Worm (Caenorhabditis elegans) whole organism, L1 larva: ENCODE data around the gene C14E2.3.

ENCODE experiments used
- C16A3.4 ChIP-seq: fragments of 150-350 bp; optimal IDR thresholded peaks from 2 replicates; lab custom pipeline; 2014; ENCODE audit warnings: missing biosample characterization, missing genetic modification characterization
- F16B12.6 ChIP-seq: fragments of 150-350 bp; optimal IDR thresholded peaks from 2 replicates; lab custom pipeline; 2014; ENCODE audit warnings: missing biosample characterization, missing genetic modification characterization
- alr-1 ChIP-seq: fragments of 200-800 bp; sonication (Bioruptor generic); optimal IDR thresholded peaks from 2 replicates; lab custom pipeline; 2018; ENCODE audit warnings: borderline replicate concordance, mild to moderate bottlenecking, missing genetic modification characterization, missing compliant biosample characterization
- ceh-63 ChIP-seq: fragments of 200-800 bp; sonication (Bioruptor generic); optimal IDR thresholded peaks from 2 replicates; lab custom pipeline; 2018; ENCODE audit warnings: mild to moderate bottlenecking, missing genetic modification characterization, missing compliant biosample characterization
- ceh-8 ChIP-seq: fragments of 200-800 bp; sonication (Bioruptor generic); optimal IDR thresholded peaks from 2 replicates; lab custom pipeline; 2018; ENCODE audit warnings: mild to moderate bottlenecking, missing genetic modification characterization, moderate library complexity, missing compliant biosample characterization
- ceh-82 ChIP-seq, 3 experiments: fragments of 150-350 bp in 1 of 3; sonication (generic microtip) in 2 of 3; optimal IDR thresholded peaks; 2 replicates each; lab custom pipeline; 2014 to 2017; ENCODE audit warnings: missing biosample characterization in 3 of 3, missing genetic modification characterization in 3 of 3
- dpl-1 ChIP-seq, 3 experiments: fragments of 150-350 bp in 2 of 3; sonication (generic microtip) in 1 of 3; optimal IDR thresholded peaks; 2 replicates each; lab custom pipeline; 2014 to 2017; ENCODE audit warnings: missing biosample characterization in 3 of 3, missing genetic modification characterization in 3 of 3, missing genetic modification reagents in 3 of 3
- dsc-1 ChIP-seq: sonication (generic microtip); optimal IDR thresholded peaks from 2 replicates; lab custom pipeline; 2016; ENCODE audit warnings: mild to moderate bottlenecking, missing genetic modification characterization, missing compliant biosample characterization
- efl-1 ChIP-seq, 4 experiments: fragments of 150-350 bp; optimal IDR thresholded peaks in 3 of 4; peaks in 1 of 4; 1 replicate in 1 of 4; 2 replicates in 3 of 4; lab custom pipeline; 2014; ENCODE audit warnings: missing biosample characterization in 2 of 4, missing genetic modification characterization in 2 of 4, missing genetic modification reagents in 2 of 4
- elt-3 ChIP-seq, 6 experiments: fragments of 150-350 bp in 1 of 6; sonication (generic microtip); optimal IDR thresholded peaks; 2 replicates each; lab custom pipeline; 2017 to 2018; ENCODE audit warnings: missing biosample characterization in 6 of 6, missing genetic modification characterization in 6 of 6, inconsistent platforms in 1 of 6
- ets-5 ChIP-seq: fragments of 200-800 bp; sonication (Bioruptor generic); IDR thresholded peaks from 2 replicates; pipeline ENCODE4 v1.3.6; 2022; ENCODE audit warnings: missing genetic modification characterization, missing compliant biosample characterization
- fkh-10 ChIP-seq: sonication (generic microtip); optimal IDR thresholded peaks from 2 replicates; lab custom pipeline; 2017; ENCODE audit warnings: missing biosample characterization, missing genetic modification reagents, missing genetic modification characterization
- fkh-8 ChIP-seq: sonication (generic microtip); optimal IDR thresholded peaks from 2 replicates; lab custom pipeline; 2016; ENCODE audit warnings: mild to moderate bottlenecking, missing genetic modification characterization, missing compliant biosample characterization
- irx-1 ChIP-seq: sonication (generic microtip); optimal IDR thresholded peaks from 2 replicates; lab custom pipeline; 2016; ENCODE audit warnings: missing genetic modification characterization, missing compliant biosample characterization
- jun-1 ChIP-seq: fragments of 150-350 bp; optimal IDR thresholded peaks from 2 replicates; lab custom pipeline; 2014; ENCODE audit warnings: missing biosample characterization, missing genetic modification reagents, missing genetic modification characterization
- lin-14 ChIP-seq: fragments of 200-800 bp; sonication (Bioruptor generic); optimal IDR thresholded peaks from 2 replicates; lab custom pipeline; 2018; ENCODE audit warnings: mild to moderate bottlenecking, missing genetic modification characterization, moderate library complexity, missing compliant biosample characterization
- lin-15B ChIP-seq: fragments of 150-350 bp; sonication (generic microtip); optimal IDR thresholded peaks from 3 replicates; lab custom pipeline; 2014; ENCODE audit warnings: missing biosample characterization, missing genetic modification characterization
- lin-35 ChIP-seq, 2 experiments: fragments of 150-350 bp; optimal IDR thresholded peaks; 2 replicates each; lab custom pipeline; 2014; ENCODE audit warnings: missing biosample characterization in 2 of 2, missing genetic modification characterization in 2 of 2, missing genetic modification reagents in 2 of 2
- lir-3 ChIP-seq: sonication (generic microtip); optimal IDR thresholded peaks from 2 replicates; lab custom pipeline; 2016; ENCODE audit warnings: mild to moderate bottlenecking, missing genetic modification characterization, moderate library complexity, missing compliant biosample characterization; ENCODE audit not compliant: poor library complexity
- lsy-2 ChIP-seq, 2 experiments: fragments of 150-350 bp; optimal IDR thresholded peaks; 2 replicates each; lab custom pipeline; 2014; ENCODE audit warnings: missing biosample characterization in 2 of 2, missing genetic modification characterization in 2 of 2
- mab-9 ChIP-seq: fragments of 200-800 bp; sonication (Bioruptor generic); IDR thresholded peaks from 2 replicates; pipeline ENCODE4 v1.3.6; 2022; ENCODE audit warnings: missing genetic modification reagents, missing genetic modification characterization, missing compliant biosample characterization
- mep-1 ChIP-seq: fragments of 150-350 bp; optimal IDR thresholded peaks from 2 replicates; lab custom pipeline; 2014; ENCODE audit warnings: missing biosample characterization, missing genetic modification characterization
- nhr-19 ChIP-seq: fragments of 200-800 bp; sonication (Bioruptor generic); conservative IDR thresholded peaks from 2 replicates; pipeline ENCODE4 v1.3.6; 2022; ENCODE audit warnings: missing genetic modification characterization, missing compliant biosample characterization
- nhr-20 ChIP-seq: sonication (generic microtip); optimal IDR thresholded peaks from 2 replicates; lab custom pipeline; 2016; ENCODE audit warnings: mild to moderate bottlenecking, missing genetic modification characterization, missing compliant biosample characterization
- nhr-28 ChIP-seq: fragments of 150-350 bp; optimal IDR thresholded peaks from 2 replicates; lab custom pipeline; 2014; ENCODE audit warnings: missing biosample characterization, missing genetic modification characterization
- nhr-47 ChIP-seq: sonication (generic microtip); optimal IDR thresholded peaks from 2 replicates; lab custom pipeline; 2016; ENCODE audit warnings: mild to moderate bottlenecking, missing genetic modification characterization, moderate library complexity, missing compliant biosample characterization
- nhr-71 ChIP-seq: sonication (generic microtip); optimal IDR thresholded peaks from 2 replicates; lab custom pipeline; 2016; ENCODE audit warnings: mild to moderate bottlenecking, missing genetic modification characterization, moderate library complexity, missing compliant biosample characterization
- nhr-76 ChIP-seq: sonication (generic microtip); optimal IDR thresholded peaks from 2 replicates; lab custom pipeline; 2017; ENCODE audit warnings: missing biosample characterization, missing genetic modification characterization
- nhr-84 ChIP-seq: sonication (generic microtip); optimal IDR thresholded peaks from 2 replicates; lab custom pipeline; 2017; ENCODE audit warnings: missing biosample characterization, missing genetic modification characterization
- nhr-85 ChIP-seq: sonication (generic microtip); peaks from one replicate; lab custom pipeline; 2016; ENCODE audit warnings: missing genetic modification characterization, inconsistent platforms, missing compliant biosample characterization
- nhr-90 ChIP-seq: sonication (generic microtip); optimal IDR thresholded peaks from 2 replicates; lab custom pipeline; 2016; ENCODE audit warnings: mild to moderate bottlenecking, missing genetic modification characterization, missing compliant biosample characterization; ENCODE audit not compliant: poor library complexity
- pag-3 ChIP-seq: sonication (generic microtip); optimal IDR thresholded peaks from 2 replicates; lab custom pipeline; 2017; ENCODE audit warnings: missing genetic modification characterization, mild to moderate bottlenecking, missing compliant biosample characterization, antibody characterized with exemption, borderline replicate concordance; ENCODE audit not compliant: insufficient read depth
- rnt-1 ChIP-seq: sonication (generic microtip); optimal IDR thresholded peaks from 2 replicates; lab custom pipeline; 2016; ENCODE audit warnings: mild to moderate bottlenecking, missing genetic modification characterization, moderate library complexity, missing compliant biosample characterization
- skn-1 ChIP-seq: fragments of 150-350 bp; optimal IDR thresholded peaks from 2 replicates; lab custom pipeline; 2014; ENCODE audit warnings: missing biosample characterization, missing genetic modification characterization
- snpc-4 ChIP-seq: fragments of 150-350 bp; optimal IDR thresholded peaks from 2 replicates; lab custom pipeline; 2014; ENCODE audit warnings: missing biosample characterization, missing genetic modification characterization
- snu-23 ChIP-seq: sonication (generic microtip); optimal IDR thresholded peaks from 2 replicates; lab custom pipeline; 2016; ENCODE audit warnings: missing genetic modification characterization, missing compliant biosample characterization
- sox-4 ChIP-seq: sonication (generic microtip); optimal IDR thresholded peaks from 2 replicates; lab custom pipeline; 2016; ENCODE audit warnings: missing genetic modification characterization, missing compliant biosample characterization
- swsn-7 ChIP-seq: sonication (generic microtip); optimal IDR thresholded peaks from 2 replicates; lab custom pipeline; 2016; ENCODE audit warnings: missing genetic modification characterization, missing compliant biosample characterization
- tbx-2 ChIP-seq: sonication (generic microtip); optimal IDR thresholded peaks from 2 replicates; lab custom pipeline; 2016; ENCODE audit warnings: missing genetic modification characterization, missing compliant biosample characterization
- tlp-1 ChIP-seq: fragments of 150-350 bp; optimal IDR thresholded peaks from 2 replicates; lab custom pipeline; 2014; ENCODE audit warnings: missing biosample characterization, missing genetic modification characterization
- unc-130 ChIP-seq: fragments of 150-350 bp; optimal IDR thresholded peaks from 2 replicates; lab custom pipeline; 2017; ENCODE audit warnings: missing biosample characterization, missing genetic modification characterization, inconsistent platforms
- unc-30 ChIP-seq: sonication (generic microtip); optimal IDR thresholded peaks from 2 replicates; lab custom pipeline; 2017; ENCODE audit warnings: missing biosample characterization, missing genetic modification characterization
- unc-62 ChIP-seq: fragments of 150-350 bp; optimal IDR thresholded peaks from 2 replicates; lab custom pipeline; 2014; ENCODE audit warnings: missing biosample characterization, missing genetic modification reagents, missing genetic modification characterization
- unc-98 ChIP-seq: fragments of 200-800 bp; sonication (Bioruptor generic); IDR thresholded peaks from 2 replicates; pipeline ENCODE4 v1.3.6; 2022; ENCODE audit warnings: missing genetic modification characterization, missing compliant biosample characterization
- vab-15 ChIP-seq: sonication (generic microtip); optimal IDR thresholded peaks from 2 replicates; lab custom pipeline; 2017; ENCODE audit warnings: missing genotype, mild to moderate bottlenecking, missing genetic modification characterization, missing compliant biosample characterization
- xbp-1 ChIP-seq: sonication (generic microtip); optimal IDR thresholded peaks from 2 replicates; lab custom pipeline; 2016; ENCODE audit warnings: missing genetic modification characterization, missing compliant biosample characterization
- zag-1 ChIP-seq: fragments of 150-350 bp; optimal IDR thresholded peaks from 2 replicates; lab custom pipeline; 2014; ENCODE audit warnings: missing biosample characterization, missing genetic modification characterization
- ztf-11 ChIP-seq, 2 experiments: sonication (generic microtip); optimal IDR thresholded peaks; 2 replicates each; lab custom pipeline; 2016 to 2017; ENCODE audit warnings: missing genetic modification characterization in 2 of 2, missing biosample characterization in 1 of 2, missing compliant biosample characterization in 1 of 2

C14E2.3 gene

DNA sequence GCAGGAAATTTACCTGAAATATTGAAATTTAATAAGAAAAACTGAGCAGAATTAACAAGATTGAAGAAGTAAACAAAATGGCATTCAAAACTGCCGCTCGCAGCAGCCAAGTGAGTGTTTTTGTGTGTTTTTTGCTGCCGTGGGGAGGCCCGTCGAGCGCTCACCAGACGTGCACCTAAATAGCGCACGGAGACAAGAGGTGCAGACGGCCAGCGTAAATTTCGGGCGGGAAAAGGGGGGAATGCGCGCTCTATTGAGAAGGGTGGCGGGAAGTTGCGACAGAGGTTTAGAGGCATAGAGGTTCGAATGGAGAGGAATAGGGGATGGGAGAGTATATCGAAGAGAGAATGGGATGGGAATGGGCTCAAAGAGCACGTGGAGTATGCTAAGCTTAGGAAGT is 44.8 kb upstream of the C14E2.3 start, which contains the start of gene ceh-39 (continued):
- TF ChIP-seq snu-23 (GFP tag; lab: Kevin White, UChicago) (peak; percentile 67), ztf-11 (tag; optimal IDR thresholded peaks at IDR 0.05; lab: Kevin White, UChicago) (no peak), nhr-20 (tag; lab: Kevin White, UChicago) (peak; percentile 47), unc-62 (GFP tag; lab: Kevin White, UChicago) (no peak), mep-1 (peak; percentile 3), elt-3 (tag; optimal IDR thresholded peaks at IDR 0.05; lab: Kevin White, UChicago) (no peak), pag-3 (tag; lab: Kevin White, UChicago) (no peak), ets-5 (GFP tag; lab: Robert Waterston, UW) (no peak), C16A3.4 (tag; lab: Kevin White, UChicago) (peak; percentile 36), lsy-2 (tag; optimal IDR thresholded peaks at IDR 0.05; lab: Kevin White, UChicago) (peak; percentile 45 to 58), fkh-10 (peak; percentile 61), tlp-1 (tag; lab: Kevin White, UChicago) (no peak), rnt-1 (tag; lab: Kevin White, UChicago) (peak; percentile 67), dsc-1 (peak; percentile 12), nhr-84 (tag; lab: Kevin White, UChicago) (no peak), ceh-8 (GFP tag; lab: Kevin White, UChicago) (no peak), zag-1 (tag; lab: Kevin White, UChicago) (no peak), unc-30 (tag; lab: Kevin White, UChicago) (no peak), alr-1 (tag; lab: Kevin White, UChicago) (no peak), lin-35 (GFP tag; optimal IDR thresholded peaks at IDR 0.05; lab: Kevin White, UChicago) (peak; percentile 73 to 78), unc-130 (no peak), efl-1 (optimal IDR thresholded peaks at IDR 0.05; lab: Kevin White, UChicago) (peak; percentile 70 to 79), efl-1 (GFP tag; optimal IDR thresholded peaks at IDR 0.05 in 1 of 2; lab: Kevin White, UChicago) (peak; percentile 73 to 95), ceh-82 (tag; optimal IDR thresholded peaks at IDR 0.05; lab: Kevin White, UChicago) (peak; percentile 38 to 71 (median 61)), nhr-71 (tag; lab: Kevin White, UChicago) (peak; percentile 67), nhr-47 (tag; lab: Kevin White, UChicago) (peak; percentile 70), F16B12.6 (peak; percentile 7), mab-9 (GFP tag; lab: Robert Waterston, UW) (no peak), nhr-76 (tag; lab: Kevin White, UChicago) (no peak), nhr-19 (GFP tag; lab: Robert Waterston, UW) (peak; percentile 78)

- no peak for TF ChIP-seq alr-1 (tag; lab: Kevin White, UChicago)
- peak; percentile 66 for TF ChIP-seq nhr-85 (tag; lab: Kevin White, UChicago)
- peak; percentile 10 for TF ChIP-seq vab-15 (tag; lab: Kevin White, UChicago)
- peak; percentile 27 to 34 for TF ChIP-seq efl-1 (optimal IDR thresholded peaks at IDR 0.05; lab: Kevin White, UChicago)
- peak; percentile 36 to 85 for TF ChIP-seq efl-1 (GFP tag; optimal IDR thresholded peaks at IDR 0.05 in 1 of 2; lab: Kevin White, UChicago)
- peak in 2 of 3 experiments; percentile 2 to 21 for TF ChIP-seq ceh-82 (tag; optimal IDR thresholded peaks at IDR 0.05; lab: Kevin White, UChicago)
- TF ChIP-seq snu-23 (GFP tag; lab: Kevin White, UChicago) = peak; percentile 23
- TF ChIP-seq nhr-90 = peak; percentile 31
- TF ChIP-seq unc-98 (GFP tag; lab: Robert Waterston, UW) = no peak
- TF ChIP-seq skn-1 (tag; lab: Kevin White, UChicago) = peak; percentile 51
- no peak for TF ChIP-seq snpc-4 (tag; lab: Kevin White, UChicago)
- TF ChIP-seq dsc-1 = peak; percentile 15
- TF ChIP-seq mep-1 = peak; percentile 41
- peak; percentile 65 for TF ChIP-seq lir-3 (tag; lab: Kevin White, UChicago)
- TF ChIP-seq dpl-1 (GFP tag; optimal IDR thresholded peaks at IDR 0.05; lab: Kevin White, UChicago) = peak; percentile 17 to 25 (median 22)
- TF ChIP-seq xbp-1 (tag; lab: Kevin White, UChicago) = peak; percentile 16
- TF ChIP-seq nhr-71 (tag; lab: Kevin White, UChicago) = peak; percentile 54
- peak; percentile 35 for TF ChIP-seq lin-14 (GFP tag; lab: Kevin White, UChicago)
- TF ChIP-seq rnt-1 (tag; lab: Kevin White, UChicago) = peak; percentile 89
- TF ChIP-seq lin-15B (tag; lab: Kevin White, UChicago) = peak; percentile 59
- peak; percentile 17 for TF ChIP-seq irx-1 (tag; lab: Kevin White, UChicago)
- no peak for TF ChIP-seq mab-9 (GFP tag; lab: Robert Waterston, UW)
- TF ChIP-seq swsn-7 (tag; lab: Kevin White, UChicago) = peak; percentile 11
- peak; percentile 7 for TF ChIP-seq jun-1
- no peak for TF ChIP-seq ceh-63 (GFP tag; lab: Kevin White, UChicago)
- peak; percentile 56 for TF ChIP-seq nhr-47 (tag; lab: Kevin White, UChicago)
- peak; percentile 31 for TF ChIP-seq fkh-8 (tag; lab: Kevin White, UChicago)
- peak; percentile 43 for TF ChIP-seq tbx-2 (tag; lab: Kevin White, UChicago)
- peak; percentile 35 to 40 for TF ChIP-seq lin-35 (GFP tag; optimal IDR thresholded peaks at IDR 0.05; lab: Kevin White, UChicago)
- TF ChIP-seq sox-4 (tag; lab: Kevin White, UChicago) = no peak
- TF ChIP-seq nhr-28 (tag; lab: Kevin White, UChicago) = no peak
- peak in 1 of 2 experiments; percentile 20 for TF ChIP-seq ztf-11 (tag; optimal IDR thresholded peaks at IDR 0.05; lab: Kevin White, UChicago)
Measured at ce11 chrX:1853596-1853995, 42.3 kb upstream of the C14E2.3 start, which contains the start of gene T26C11.9. TSS of gene T26C11.9 (minus strand) at chrX:1853849.
